Worm (Caenorhabditis elegans) whole organism, L4/young adult: ENCODE data around the gene srx-86.
A peak's percentile ranks its signal among the peaks of the same experiment; 100 is the strongest.

Source experiments
- W03F9.2 ChIP-seq: fragments of 150-350 bp; optimal IDR thresholded peaks from 2 replicates; lab custom pipeline; 2014; ENCODE audit warnings: missing biosample characterization, missing genetic modification characterization
- dao-5 ChIP-seq: sonication (generic microtip); optimal IDR thresholded peaks from 2 replicates; lab custom pipeline; 2016; ENCODE audit warnings: missing genotype, missing genetic modification characterization, moderate library complexity, missing compliant biosample characterization
- him-1 ChIP-seq: sonication (generic microtip); optimal IDR thresholded peaks from 2 replicates; lab custom pipeline; 2016; ENCODE audit warnings: missing genotype, missing genetic modification reagents, missing genetic modification characterization, missing compliant biosample characterization

Gene srx-86

DNA sequence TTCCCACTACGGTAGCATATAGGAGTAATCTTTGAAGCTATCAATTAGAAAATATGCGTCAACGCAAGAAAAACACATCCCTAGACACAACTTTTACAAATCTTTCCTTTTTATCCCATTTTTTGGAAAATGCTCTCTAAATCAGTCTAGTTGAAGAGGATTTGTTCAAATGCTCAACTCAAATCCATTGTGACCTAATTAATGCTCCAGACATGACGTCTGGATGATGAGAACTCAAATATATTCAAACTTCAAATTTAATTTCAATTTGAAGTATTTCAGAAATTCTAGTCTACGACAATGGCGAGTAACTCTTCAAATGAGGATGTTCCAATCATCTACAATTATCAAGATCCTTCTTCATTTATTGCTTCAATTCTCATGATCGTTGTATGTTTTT, 10.4 kb upstream of the srx-86 start, which contains the start of gene srx-85:
TSS of gene srx-85 (plus strand) at position 301 of the 400 bp plus-strand sequence.
- no peak for TF ChIP-seq dao-5
- TF ChIP-seq him-1 = no peak
- no peak for TF ChIP-seq W03F9.2 (tag; lab: Kevin White, UChicago)

DNA sequence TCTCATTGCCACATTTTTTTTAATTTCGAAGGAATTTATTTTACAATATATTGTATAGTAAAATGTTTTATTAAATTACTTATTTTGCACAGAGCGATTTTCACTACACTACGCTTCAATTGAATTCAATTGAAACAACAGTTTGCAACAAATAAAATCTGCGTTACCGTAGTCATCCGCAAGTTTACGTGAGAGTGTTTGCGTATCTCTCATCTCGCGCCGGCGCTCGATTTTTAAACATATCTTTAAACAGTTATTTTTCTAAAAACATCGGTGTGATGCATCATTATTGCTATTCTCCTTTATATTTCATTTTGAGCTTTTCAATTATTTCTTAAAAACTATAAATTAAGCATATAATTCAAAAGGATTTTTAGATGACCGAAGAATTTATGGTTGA, 8.5 kb upstream of the srx-86 start, which contains the start of gene duo-1:
TSS of gene duo-1 (plus strand) at position 371 of the 400 bp plus-strand sequence.
- TF ChIP-seq dao-5 = no peak
- TF ChIP-seq him-1 = no peak
- TF ChIP-seq W03F9.2 (tag; lab: Kevin White, UChicago) = no peak

DNA sequence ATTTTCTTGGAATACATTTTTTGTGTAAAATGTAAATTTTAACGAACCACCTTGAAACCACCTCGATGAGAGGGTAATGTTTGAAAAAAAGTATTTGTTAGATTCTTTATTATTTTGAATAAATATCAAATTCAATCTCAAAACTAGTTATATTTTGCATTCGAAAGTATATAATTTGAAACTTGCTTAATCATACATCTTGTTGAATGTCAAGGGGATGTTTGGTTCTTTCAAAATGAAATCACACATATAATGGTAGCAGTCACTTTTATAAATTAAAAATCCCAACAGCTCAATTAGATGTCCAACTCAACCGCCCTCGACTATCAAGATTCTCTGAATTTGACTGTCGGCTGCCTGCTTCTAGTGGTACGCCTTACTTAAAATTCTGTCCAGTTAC, 1.8 kb downstream of the srx-86 start, which contains the start of gene srx-87:
TSS of gene srx-87 (plus strand) at position 301 of the 400 bp plus-strand sequence.
- TF ChIP-seq W03F9.2 (tag; lab: Kevin White, UChicago) (no peak), him-1 (no peak), dao-5 (no peak)

DNA sequence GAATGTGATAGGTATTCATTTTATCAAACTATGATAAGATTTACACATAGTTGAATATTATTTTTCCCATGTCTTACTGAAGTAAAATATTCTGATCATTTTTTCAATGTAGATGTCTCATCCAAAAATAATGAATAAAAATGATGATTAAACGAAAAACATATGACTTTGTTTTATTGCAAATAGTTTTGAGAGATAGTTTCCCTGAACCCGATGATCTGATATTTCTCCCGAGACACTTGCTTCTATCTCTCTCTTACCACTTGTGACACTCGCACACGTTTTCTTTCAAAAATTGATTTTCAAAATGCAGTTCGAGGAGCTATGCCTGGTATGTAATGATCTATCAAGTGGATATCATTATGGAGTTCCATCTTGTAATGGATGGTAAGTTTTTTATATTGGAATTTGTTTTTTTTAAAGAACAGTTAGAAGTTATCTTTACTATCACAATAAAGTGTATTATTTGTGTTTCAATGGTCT, 7.5 kb downstream of the srx-86 start, which contains the start of the genes nhr-101 and pms-2:
TSS of gene nhr-101 (plus strand) at position 308 of the 483 bp plus-strand sequence.
TSS of gene pms-2 (minus strand) at position 433 of the 483 bp plus-strand sequence.
- TF ChIP-seq W03F9.2 (tag; lab: Kevin White, UChicago) (no peak), him-1 (no peak), dao-5 (no peak)

DNA sequence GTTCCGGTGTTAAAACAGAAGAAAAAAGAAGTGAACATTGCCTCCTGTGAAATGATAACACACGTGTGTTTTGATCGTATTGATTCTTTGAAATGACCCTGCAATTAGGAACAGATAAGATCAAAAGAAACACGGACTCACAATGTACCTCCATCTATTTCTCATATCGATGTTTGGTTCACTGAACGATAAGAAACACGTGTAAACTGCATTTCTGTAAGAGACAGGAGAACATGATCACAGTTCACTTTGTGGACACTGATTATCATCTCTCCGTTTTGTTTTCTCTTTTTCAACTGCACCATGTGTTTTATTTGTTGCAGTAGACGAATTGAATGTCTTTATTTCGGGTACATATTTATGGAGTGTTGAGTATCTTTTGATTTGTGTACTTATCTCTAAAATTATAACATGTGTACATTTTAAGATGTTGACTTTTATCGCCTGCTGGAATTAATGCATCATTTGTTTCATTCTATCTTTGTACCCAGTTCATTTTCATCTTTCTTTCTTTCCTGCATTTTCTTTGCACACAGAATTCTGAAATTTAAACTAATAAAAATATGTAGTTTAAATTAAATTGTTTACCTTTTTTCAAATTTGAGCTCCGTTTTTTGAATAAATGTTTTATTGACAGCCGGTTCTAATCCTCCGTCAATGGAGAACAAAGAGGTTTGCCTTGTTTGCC, 10.2 kb downstream of the srx-86 start, which contains the start of the genes H12C20.7 and nhr-68:
TSS of gene H12C20.7 (minus strand) at position 188 of the 688 bp plus-strand sequence.
TSS of gene nhr-68 (plus strand) at position 638 of the 688 bp plus-strand sequence.
- peak; percentile 60 for TF ChIP-seq W03F9.2 (tag; lab: Kevin White, UChicago)
- TF ChIP-seq him-1 = no peak

DNA sequence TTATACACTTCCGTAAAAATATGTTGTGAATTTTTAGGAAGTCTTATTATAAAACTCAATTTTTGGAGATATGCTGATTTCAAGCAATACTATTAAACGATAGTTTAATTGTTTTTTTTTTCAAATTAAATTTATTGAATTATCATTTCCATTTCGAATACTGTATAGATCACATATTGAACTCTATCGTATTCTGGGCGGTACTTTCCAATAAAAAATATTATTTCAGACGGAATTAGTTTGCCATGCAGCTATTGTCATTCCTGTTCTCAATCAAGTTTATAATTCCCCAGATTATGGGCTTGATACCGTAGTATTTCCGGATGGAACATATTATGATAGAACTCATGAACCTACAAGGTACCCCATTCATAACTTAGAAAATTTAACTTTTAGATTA, 11.8 kb downstream of the srx-86 start:
- no peak for TF ChIP-seq W03F9.2 (tag; lab: Kevin White, UChicago)

DNA sequence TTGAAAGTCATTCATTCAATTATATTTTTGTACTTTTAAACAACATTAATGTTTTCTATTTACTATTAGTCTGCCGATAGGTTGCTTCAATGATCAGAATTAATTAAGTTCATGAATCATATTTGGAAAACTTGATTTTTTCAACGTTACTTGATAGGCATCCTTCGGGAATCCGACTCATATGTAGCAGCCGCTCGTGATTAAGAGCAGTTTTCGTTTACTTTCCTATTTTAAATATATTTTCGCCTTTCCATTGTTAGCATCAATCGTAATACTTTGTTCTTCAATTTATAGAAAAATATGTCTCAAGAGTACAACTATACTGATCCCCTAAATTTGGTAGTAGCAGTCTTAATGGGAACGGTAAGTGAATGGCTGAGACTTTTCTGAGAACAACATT, 18.1 kb downstream of the srx-86 start, which contains the start of gene srx-90:
TSS of gene srx-90 (plus strand) at position 301 of the 400 bp plus-strand sequence.
- no peak for TF ChIP-seq dao-5
- no peak for TF ChIP-seq him-1
- no peak for TF ChIP-seq W03F9.2 (tag; lab: Kevin White, UChicago)

DNA sequence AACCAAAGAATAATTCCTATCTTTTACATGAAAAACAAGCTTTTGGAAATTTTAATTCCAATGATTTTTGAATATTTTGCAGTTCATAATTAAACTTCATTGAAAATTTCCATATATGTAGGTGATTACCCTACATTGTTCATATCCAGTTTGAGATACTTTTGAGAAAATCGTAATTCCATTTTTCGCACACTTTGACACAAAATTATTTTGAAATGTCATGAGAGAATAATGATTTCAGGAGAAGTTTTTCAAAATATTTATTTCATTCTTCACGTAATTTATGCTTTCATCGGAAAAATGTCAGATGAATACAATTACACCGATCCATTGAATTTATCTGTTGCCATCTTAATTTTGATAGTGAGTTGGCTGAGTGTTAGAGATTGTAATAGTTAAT, 20.5 kb downstream of the srx-86 start, which contains the start of gene srx-88:
TSS of gene srx-88 (plus strand) at position 301 of the 400 bp plus-strand sequence.
- TF ChIP-seq W03F9.2 (tag; lab: Kevin White, UChicago) (no peak), dao-5 (no peak), him-1 (no peak)

DNA sequence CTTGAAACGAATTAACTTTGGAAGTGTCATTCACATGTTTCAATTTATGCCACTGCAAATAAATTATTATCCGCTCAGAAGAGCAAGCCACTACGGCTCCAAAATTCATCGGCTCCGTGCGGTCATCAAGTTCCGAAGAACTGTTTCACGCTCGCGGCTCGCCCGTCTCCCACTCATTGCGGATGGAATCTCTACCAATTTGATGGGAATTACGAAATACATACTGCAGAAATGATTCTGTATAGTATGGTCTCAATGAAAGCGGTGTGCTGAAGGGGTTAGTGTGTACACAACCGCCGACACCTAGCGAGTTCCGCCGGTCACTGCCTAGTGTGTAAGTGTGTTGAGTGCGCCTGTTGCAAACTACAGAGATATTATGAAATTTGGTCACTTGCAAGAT, 22.4 kb downstream of the srx-86 start:
- TF ChIP-seq him-1 (no peak), W03F9.2 (tag; lab: Kevin White, UChicago) (no peak), dao-5 (no peak)

DNA sequence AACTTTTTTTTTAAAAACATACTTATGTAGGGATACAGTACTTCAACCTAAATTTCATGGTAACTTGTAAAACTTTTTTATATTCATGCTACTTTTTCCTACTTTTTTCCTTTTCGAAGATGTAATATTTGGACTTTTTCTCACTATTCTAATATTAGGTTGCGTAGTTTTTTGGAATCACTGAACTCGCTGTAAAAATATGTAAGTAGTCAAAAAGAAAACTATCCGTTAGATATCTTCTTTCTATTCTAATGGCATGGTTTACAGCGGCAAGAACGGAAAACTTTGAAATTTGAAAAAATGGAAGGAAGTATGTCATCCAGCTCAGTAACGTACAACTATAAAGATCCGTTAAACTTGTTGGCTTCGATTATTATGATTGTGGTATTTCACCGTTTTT, 26.7 kb downstream of the srx-86 start, which contains the start of gene srx-82:
TSS of gene srx-82 (plus strand) at position 301 of the 400 bp plus-strand sequence.
- no peak for TF ChIP-seq W03F9.2 (tag; lab: Kevin White, UChicago)
- TF ChIP-seq him-1 = no peak
- no peak for TF ChIP-seq dao-5

DNA sequence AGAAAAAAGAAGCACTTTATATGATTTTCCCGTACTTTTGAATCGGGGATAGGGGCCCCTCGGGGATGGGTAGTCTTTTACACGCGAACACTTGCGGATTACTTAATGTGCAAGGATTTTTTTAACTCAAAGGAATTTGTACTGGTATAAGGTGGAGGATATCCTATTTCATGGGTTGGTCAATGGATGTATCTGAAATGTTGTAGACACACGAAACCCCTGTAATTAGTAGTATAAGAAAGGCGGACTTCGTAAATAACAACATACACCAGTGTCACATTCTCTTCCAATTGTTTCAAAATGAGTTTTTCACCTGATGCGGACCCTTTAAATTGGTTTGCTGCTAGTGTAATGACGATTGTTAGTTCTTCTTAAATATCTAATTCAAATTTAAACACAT, 30.7 kb downstream of the srx-86 start, which contains the start of gene srx-80:
TSS of gene srx-80 (plus strand) at position 301 of the 400 bp plus-strand sequence.
- no peak for TF ChIP-seq him-1

DNA sequence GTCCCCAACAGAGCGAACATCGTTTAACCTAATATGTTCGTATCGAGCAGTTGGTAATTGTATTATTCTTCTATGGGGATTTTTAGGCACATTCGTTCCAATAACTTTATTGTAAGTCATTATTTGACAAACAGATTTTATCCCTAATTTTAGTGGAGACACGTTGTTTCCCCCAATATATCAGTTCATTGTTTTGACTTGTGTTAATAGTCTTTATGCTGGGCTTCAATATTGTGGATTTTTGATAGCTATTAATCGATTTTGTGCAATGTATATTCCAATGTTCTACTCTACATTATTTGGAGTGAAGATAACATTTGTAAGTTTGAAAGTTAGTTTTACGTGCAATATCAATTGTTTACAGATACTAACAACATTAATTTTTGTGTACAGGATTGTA, 31.1 kb downstream of the srx-86 start:
- TF ChIP-seq dao-5 (no peak), W03F9.2 (tag; lab: Kevin White, UChicago) (no peak), him-1 (no peak)

DNA sequence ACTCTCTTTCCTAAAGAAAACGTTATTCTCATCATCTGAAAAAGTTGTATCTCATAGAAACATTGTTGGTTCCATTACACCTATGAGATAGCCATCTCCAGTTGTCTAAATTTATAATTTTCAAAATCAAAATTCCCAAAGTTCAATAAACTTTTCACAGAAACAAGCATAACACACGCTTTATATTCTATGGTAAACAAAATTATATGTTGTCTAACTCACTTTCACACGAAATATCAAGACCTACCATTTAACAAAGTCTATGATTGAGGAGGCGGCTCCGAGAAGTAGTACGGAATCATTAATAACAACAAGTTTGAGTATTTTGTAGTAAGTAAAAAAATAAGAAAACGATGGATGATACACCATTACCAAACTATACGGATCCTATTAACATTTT, 36.1 kb downstream of the srx-86 start, which contains the start of gene srx-84:
TSS of gene srx-84 (plus strand) at position 301 of the 400 bp plus-strand sequence.
- no peak for TF ChIP-seq dao-5
- TF ChIP-seq W03F9.2 (tag; lab: Kevin White, UChicago) = no peak
- no peak for TF ChIP-seq him-1

DNA sequence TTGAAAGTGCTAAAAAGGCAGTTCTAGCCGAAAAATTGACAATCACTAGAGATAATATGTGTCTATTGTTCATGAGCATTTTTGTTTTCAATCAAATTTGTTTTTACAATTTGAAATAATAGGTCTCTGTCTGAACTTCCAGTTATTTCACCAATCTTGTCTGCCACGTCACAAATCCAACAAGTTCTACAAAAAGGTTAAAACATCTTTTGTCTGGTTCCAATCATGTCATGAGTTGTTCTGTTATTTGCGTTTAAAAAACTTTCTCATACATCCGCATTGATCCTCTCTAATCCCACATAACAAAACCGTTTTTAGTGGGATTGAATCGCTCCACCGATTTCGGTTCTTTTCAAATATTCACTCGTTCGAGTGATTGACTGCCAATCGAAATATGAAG, 38.1 kb downstream of the srx-86 start, which contains the start of gene F35B12.9:
TSS of gene F35B12.9 (plus strand) at position 372 of the 400 bp plus-strand sequence.
- TF ChIP-seq him-1 = no peak
- TF ChIP-seq dao-5 = no peak
- TF ChIP-seq W03F9.2 (tag; lab: Kevin White, UChicago) = no peak

DNA sequence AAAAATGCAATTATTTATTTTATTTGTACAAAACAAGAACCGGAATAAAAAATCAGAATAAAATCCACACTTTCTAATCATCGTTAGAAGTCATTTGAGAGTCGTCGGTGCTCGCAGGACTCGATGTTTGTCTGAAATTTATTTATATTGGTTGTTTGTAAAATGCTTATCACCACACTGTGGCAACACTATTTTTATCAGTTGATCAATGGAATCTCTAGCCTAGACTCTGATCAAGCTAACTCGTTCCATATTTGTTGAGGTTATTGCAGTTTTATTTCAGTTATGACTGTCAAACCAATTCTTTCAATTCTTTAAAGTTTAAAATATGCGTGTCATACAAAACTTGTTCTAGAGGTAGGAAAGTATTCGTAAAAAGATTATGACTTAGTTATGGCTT, 41.7 kb downstream of the srx-86 start, which contains the start of gene dhs-20:
TSS of gene dhs-20 (minus strand) at position 80 of the 400 bp plus-strand sequence.
- TF ChIP-seq W03F9.2 (tag; lab: Kevin White, UChicago) = no peak
- TF ChIP-seq him-1 = no peak
- no peak for TF ChIP-seq dao-5
